Fruit fly (Drosophila melanogaster) whole organism, wandering third instar larva: ENCODE measurements around the gene CkIIbeta.
"Not testable (repeated sequence)": the region's sequence is repeated elsewhere in the genome, so short reads cannot be mapped to it uniquely, and the experiment has no call there.

Experiments
- Abd-B ChIP-seq: fragments of >200 bp; optimal IDR thresholded peaks from 2 replicates; lab custom pipeline; 2017; ENCODE audit warnings: missing biosample characterization, missing genetic modification characterization
- CG32264 ChIP-seq: fragments of 200-800 bp; sonication (Bioruptor generic); optimal IDR thresholded peaks from 2 replicates; lab custom pipeline; 2016; ENCODE audit warnings: missing biosample characterization, missing genetic modification characterization
- CG9705 ChIP-seq: fragments of 200-800 bp; sonication (Bioruptor generic); optimal IDR thresholded peaks from 2 replicates; lab custom pipeline; 2018; ENCODE audit warnings: missing biosample characterization, mild to moderate bottlenecking, missing genetic modification characterization
- GATAd ChIP-seq: sonication (Bioruptor generic); optimal IDR thresholded peaks from 2 replicates; lab custom pipeline; 2016; ENCODE audit warnings: missing biosample characterization, missing genetic modification characterization
- HLH106 ChIP-seq: fragments of 200-800 bp; optimal IDR thresholded peaks from 3 replicates; lab custom pipeline; 2019; ENCODE audit warnings: missing biosample characterization, mild to moderate bottlenecking, missing genetic modification characterization, moderate library complexity
- Hnf4 ChIP-seq: fragments of 200-800 bp; sonication (Bioruptor generic); optimal IDR thresholded peaks from 2 replicates; lab custom pipeline; 2016; ENCODE audit warnings: missing biosample characterization, mild to moderate bottlenecking, missing genetic modification characterization
- Hr78 ChIP-seq: fragments of >200 bp; optimal IDR thresholded peaks from 2 replicates; lab custom pipeline; 2017; ENCODE audit warnings: missing biosample characterization, missing genetic modification characterization
- Hr83 ChIP-seq: fragments of 200-300 bp; sonication (Bioruptor generic); optimal IDR thresholded peaks from 2 replicates; lab custom pipeline; 2016; ENCODE audit warnings: missing biosample characterization, mild to moderate bottlenecking, missing genetic modification characterization, moderate library complexity; ENCODE audit not compliant: poor library complexity, severe bottlenecking
- Jra ChIP-seq: sonication (Bioruptor generic); optimal IDR thresholded peaks from 2 replicates; lab custom pipeline; 2016; ENCODE audit warnings: missing biosample characterization, missing genetic modification characterization
- Mio ChIP-seq: sonication (Bioruptor generic); optimal IDR thresholded peaks from 2 replicates; lab custom pipeline; 2016; ENCODE audit warnings: missing biosample characterization, missing genetic modification characterization
- Myc ChIP-seq: fragments of >200 bp; optimal IDR thresholded peaks from 2 replicates; lab custom pipeline; 2017
- N ChIP-seq: fragments of >200 bp; optimal IDR thresholded peaks from 2 replicates; lab custom pipeline; 2018; ENCODE audit warnings: missing biosample characterization, missing external identifiers, missing genetic modification characterization
- Rel ChIP-seq, 2 experiments: fragments of 200-800 bp; sonication (Bioruptor generic) in 1 of 2; optimal IDR thresholded peaks; 2 replicates in 1 of 2; 3 replicates in 1 of 2; lab custom pipeline; 2016 to 2019; ENCODE audit warnings: mild to moderate bottlenecking in 2 of 2, missing biosample characterization in 2 of 2, missing genetic modification characterization in 2 of 2, moderate library complexity in 1 of 2
- Vsx2 ChIP-seq: fragments of 200-300, 225-300 bp; sonication (Bioruptor generic); optimal IDR thresholded peaks from 2 replicates; lab custom pipeline; 2018; ENCODE audit warnings: missing biosample characterization, missing genetic modification characterization; ENCODE audit not compliant: partially characterized antibody
- br ChIP-seq: fragments of 200-800 bp; sonication (Bioruptor generic); optimal IDR thresholded peaks from 2 replicates; lab custom pipeline; 2016; ENCODE audit warnings: missing biosample characterization, missing genetic modification characterization
- brk ChIP-seq: fragments of 200-800 bp; sonication (Bioruptor generic); optimal IDR thresholded peaks from 2 replicates; lab custom pipeline; 2016; ENCODE audit warnings: missing biosample characterization, mild to moderate bottlenecking, missing genetic modification characterization
- dl ChIP-seq, 2 experiments: fragments of 175-275, 200-275 bp in 1 of 2; fragments of 200-275 bp in 1 of 2; sonication (Bioruptor generic); optimal IDR thresholded peaks; lab custom pipeline; 2018; ENCODE audit warnings: mild to moderate bottlenecking in 2 of 2, missing biosample characterization in 2 of 2, missing genetic modification characterization in 2 of 2, moderate library complexity in 2 of 2; ENCODE audit not compliant: partially characterized antibody in 2 of 2, insufficient read depth in 1 of 2
- dmrt93B ChIP-seq: fragments of 200-800 bp; sonication (Bioruptor generic); optimal IDR thresholded peaks from 2 replicates; lab custom pipeline; 2018; ENCODE audit warnings: missing biosample characterization, mild to moderate bottlenecking, missing genetic modification characterization
- dsf ChIP-seq: sonication (Bioruptor generic); optimal IDR thresholded peaks from 2 replicates; lab custom pipeline; 2016; ENCODE audit warnings: missing biosample characterization, missing genetic modification characterization, borderline replicate concordance
- ey ChIP-seq: fragments of 200-800 bp; sonication (Bioruptor generic); optimal IDR thresholded peaks from 2 replicates; lab custom pipeline; 2016; ENCODE audit warnings: missing biosample characterization, missing genetic modification characterization
- foxo ChIP-seq, 2 experiments: fragments of 200-800 bp; sonication (Bioruptor generic); optimal IDR thresholded peaks; 2 replicates in 1 of 2; 3 replicates in 1 of 2; lab custom pipeline; 2016 to 2017; ENCODE audit warnings: missing biosample characterization in 2 of 2, missing genetic modification characterization in 2 of 2
- fru ChIP-seq: fragments of 200-800 bp; sonication (Bioruptor generic); optimal IDR thresholded peaks from 3 replicates; lab custom pipeline; 2016; ENCODE audit warnings: missing biosample characterization, mild to moderate bottlenecking, missing genetic modification characterization
- h ChIP-seq: fragments of 200-800 bp; sonication (Bioruptor generic); optimal IDR thresholded peaks from 3 replicates; lab custom pipeline; 2016; ENCODE audit warnings: missing biosample characterization, mild to moderate bottlenecking, missing genetic modification characterization
- jim ChIP-seq: fragments of 175-275, 200-325 bp; sonication (Bioruptor generic); optimal IDR thresholded peaks from 2 replicates; lab custom pipeline; 2016; ENCODE audit warnings: missing biosample characterization, mild to moderate bottlenecking, missing genetic modification characterization
- lola ChIP-seq: fragments of >200 bp; optimal IDR thresholded peaks from 2 replicates; lab custom pipeline; 2017; ENCODE audit warnings: missing biosample characterization, missing genetic modification characterization
- pan ChIP-seq: fragments of >200 bp; optimal IDR thresholded peaks from 2 replicates; lab custom pipeline; 2017
- psq ChIP-seq: fragments of 200-800 bp; sonication (Bioruptor generic); optimal IDR thresholded peaks from 3 replicates; lab custom pipeline; 2017; ENCODE audit warnings: missing biosample characterization, mild to moderate bottlenecking, missing genetic modification characterization, moderate library complexity
- rgr ChIP-seq: fragments of 200-800 bp; sonication (Bioruptor generic); optimal IDR thresholded peaks from 3 replicates; lab custom pipeline; 2016; ENCODE audit warnings: missing biosample characterization, mild to moderate bottlenecking, missing genetic modification characterization
- sage ChIP-seq: fragments of 200-800 bp; sonication (Bioruptor generic); optimal IDR thresholded peaks from 2 replicates; lab custom pipeline; 2016; ENCODE audit warnings: missing biosample characterization, mild to moderate bottlenecking, missing genetic modification characterization
- sv ChIP-seq: fragments of 200-800 bp; sonication (Bioruptor generic); optimal IDR thresholded peaks from 3 replicates; lab custom pipeline; 2016; ENCODE audit warnings: missing biosample characterization, missing genetic modification characterization
- tai ChIP-seq: sonication (Bioruptor generic); optimal IDR thresholded peaks from 2 replicates; lab custom pipeline; 2016; ENCODE audit warnings: missing biosample characterization, missing genetic modification characterization
- usp ChIP-seq: fragments of >200 bp; optimal IDR thresholded peaks from 2 replicates; lab custom pipeline; 2017; ENCODE audit warnings: missing biosample characterization, missing genetic modification characterization
- woc ChIP-seq: sonication (Bioruptor generic); optimal IDR thresholded peaks from 2 replicates; lab custom pipeline; 2016; ENCODE audit warnings: missing biosample characterization, mild to moderate bottlenecking, missing genetic modification characterization

CkIIbeta gene

dm6 chrX:11792415-11793328, at the start of gene CkIIbeta:
CkIIbeta (plus strand) TSS chrX:11792533.
- TF ChIP-seq Hr78 (no peak), fru (GFP tag; lab: Kevin White, UChicago) (peak; percentile 58), woc (GFP tag; lab: Kevin White, UChicago) (peak; percentile 38), N (GFP tag; lab: Kevin White, UChicago) (peak; percentile 74), lola (GFP tag; lab: Kevin White, UChicago) (no peak), Mio (GFP tag; lab: Kevin White, UChicago) (no peak), rgr (GFP tag; lab: Kevin White, UChicago) (peak; percentile 36), Myc (lab: Kevin White, UChicago) (no peak), CG32264 (no peak), CG9705 (GFP tag; lab: Kevin White, UChicago) (peak; percentile 12), br (peak; percentile 44), dl (GFP tag; optimal IDR thresholded peaks at IDR 0.05; lab: Kevin White, UChicago; ENCODE audit: insufficient read depth in 1 of 2, partially characterized antibody in 2 of 2) (peak in 1 of 2 experiments; percentile 14), foxo (GFP tag; optimal IDR thresholded peaks at IDR 0.05; lab: Kevin White, UChicago) (peak in 1 of 2 experiments; percentile 60), Hr83 (peak; percentile 83), Rel (GFP tag; optimal IDR thresholded peaks at IDR 0.05; lab: Kevin White, UChicago) (no peak), Rel (tag; optimal IDR thresholded peaks at IDR 0.05; lab: Kevin White, UChicago) (peak; percentile 20), psq (GFP tag; lab: Kevin White, UChicago) (peak; percentile 65), pan (no peak), dsf (GFP tag; lab: Kevin White, UChicago) (peak; percentile 43), Hnf4 (GFP tag; lab: Kevin White, UChicago) (peak; percentile 70), Jra (peak; percentile 60), usp (GFP tag; lab: Kevin White, UChicago) (no peak), h (GFP tag; lab: Kevin White, UChicago) (peak; percentile 39), sv (GFP tag; lab: Kevin White, UChicago) (peak; percentile 12), HLH106 (tag; lab: Kevin White, UChicago) (peak; percentile 30), tai (GFP tag; lab: Kevin White, UChicago) (peak; percentile 80), ey (GFP tag; lab: Kevin White, UChicago) (peak; percentile 2), dmrt93B (peak; percentile 33)

- not testable (repeated sequence) for TF ChIP-seq Rel (GFP tag; optimal IDR thresholded peaks at IDR 0.05; lab: Kevin White, UChicago); Rel (tag; optimal IDR thresholded peaks at IDR 0.05; lab: Kevin White, UChicago); GATAd; Abd-B (GFP tag; lab: Kevin White, UChicago)
These were observed 38.4 kb upstream of the CkIIbeta start, which contains the start of gene m for dm6 chrX:11753973-11754372. m (plus strand) TSS chrX:11754273.

dm6 chrX:11756892-11757291, 35.4 kb upstream of the CkIIbeta start:
- no peak for TF ChIP-seq Myc (lab: Kevin White, UChicago)
- TF ChIP-seq ey (GFP tag; lab: Kevin White, UChicago) = no peak
- no peak for TF ChIP-seq jim (GFP tag; lab: Kevin White, UChicago)

dm6 chrX:11764540-11765136, 27.7 kb upstream of the CkIIbeta start, which contains the start of gene CG9360:
CG9360 (minus strand) TSS chrX:11764590.
- no peak for TF ChIP-seq dl (GFP tag; optimal IDR thresholded peaks at IDR 0.05; lab: Kevin White, UChicago; ENCODE audit: insufficient read depth in 1 of 2, partially characterized antibody in 2 of 2)
- no peak for TF ChIP-seq usp (GFP tag; lab: Kevin White, UChicago)
- no peak for TF ChIP-seq GATAd
- no peak for TF ChIP-seq Hr83
- TF ChIP-seq dsf (GFP tag; lab: Kevin White, UChicago) = no peak
- no peak for TF ChIP-seq Vsx2 (GFP tag; lab: Kevin White, UChicago)
- TF ChIP-seq jim (GFP tag; lab: Kevin White, UChicago) = no peak
- TF ChIP-seq Mio (GFP tag; lab: Kevin White, UChicago) = no peak
- no peak for TF ChIP-seq woc (GFP tag; lab: Kevin White, UChicago)
- TF ChIP-seq pan = no peak
- TF ChIP-seq tai (GFP tag; lab: Kevin White, UChicago) = no peak
- no peak for TF ChIP-seq rgr (GFP tag; lab: Kevin White, UChicago)
- TF ChIP-seq HLH106 (tag; lab: Kevin White, UChicago) = no peak
- no peak for TF ChIP-seq Hr78
- no peak for TF ChIP-seq brk
- no peak for TF ChIP-seq h (GFP tag; lab: Kevin White, UChicago)
- TF ChIP-seq CG9705 (GFP tag; lab: Kevin White, UChicago) = no peak
- TF ChIP-seq dmrt93B = no peak
- TF ChIP-seq sage (GFP tag; lab: Kevin White, UChicago) = no peak
- TF ChIP-seq lola (GFP tag; lab: Kevin White, UChicago) = no peak
